Fruit fly (Drosophila melanogaster) whole organism, wandering third instar larva: ENCODE measurements around the gene Ahcy.

ENCODE experiments used
- Abd-B ChIP-seq: fragments of >200 bp; optimal IDR thresholded peaks from 2 replicates; lab custom pipeline; 2017; ENCODE audit warnings: missing biosample characterization, missing genetic modification characterization
- CG9705 ChIP-seq: fragments of 200-800 bp; sonication (Bioruptor generic); optimal IDR thresholded peaks from 2 replicates; lab custom pipeline; 2018; ENCODE audit warnings: missing biosample characterization, mild to moderate bottlenecking, missing genetic modification characterization
- CrebA ChIP-seq: fragments of 200-800 bp; sonication (Bioruptor generic); optimal IDR thresholded peaks from 2 replicates; lab custom pipeline; 2016; ENCODE audit warnings: missing biosample characterization, mild to moderate bottlenecking, missing genetic modification characterization, borderline replicate concordance
- Dfd ChIP-seq: fragments of >200 bp; optimal IDR thresholded peaks from 2 replicates; lab custom pipeline; 2017; ENCODE audit warnings: missing biosample characterization, missing genetic modification characterization
- Sp1 ChIP-seq: fragments of 200-800 bp; sonication (Bioruptor generic); optimal IDR thresholded peaks from 3 replicates; lab custom pipeline; 2019; ENCODE audit warnings: missing biosample characterization, mild to moderate bottlenecking, missing genetic modification characterization, moderate library complexity
- Vsx2 ChIP-seq: fragments of 200-300, 225-300 bp; sonication (Bioruptor generic); optimal IDR thresholded peaks from 2 replicates; lab custom pipeline; 2018; ENCODE audit warnings: missing biosample characterization, missing genetic modification characterization; ENCODE audit not compliant: partially characterized antibody
- brk ChIP-seq: fragments of 200-800 bp; sonication (Bioruptor generic); optimal IDR thresholded peaks from 2 replicates; lab custom pipeline; 2016; ENCODE audit warnings: missing biosample characterization, mild to moderate bottlenecking, missing genetic modification characterization
- dmrt93B ChIP-seq: fragments of 200-800 bp; sonication (Bioruptor generic); optimal IDR thresholded peaks from 2 replicates; lab custom pipeline; 2018; ENCODE audit warnings: missing biosample characterization, mild to moderate bottlenecking, missing genetic modification characterization
- dsf ChIP-seq: sonication (Bioruptor generic); optimal IDR thresholded peaks from 2 replicates; lab custom pipeline; 2016; ENCODE audit warnings: missing biosample characterization, missing genetic modification characterization, borderline replicate concordance
- ey ChIP-seq: fragments of 200-800 bp; sonication (Bioruptor generic); optimal IDR thresholded peaks from 2 replicates; lab custom pipeline; 2016; ENCODE audit warnings: missing biosample characterization, missing genetic modification characterization
- foxo ChIP-seq, 2 experiments: fragments of 200-800 bp; sonication (Bioruptor generic); optimal IDR thresholded peaks; 2 replicates in 1 of 2; 3 replicates in 1 of 2; lab custom pipeline; 2016 to 2017; ENCODE audit warnings: missing biosample characterization in 2 of 2, missing genetic modification characterization in 2 of 2
- pan ChIP-seq: fragments of >200 bp; optimal IDR thresholded peaks from 2 replicates; lab custom pipeline; 2017
- psq ChIP-seq: fragments of 200-800 bp; sonication (Bioruptor generic); optimal IDR thresholded peaks from 3 replicates; lab custom pipeline; 2017; ENCODE audit warnings: missing biosample characterization, mild to moderate bottlenecking, missing genetic modification characterization, moderate library complexity
- usp ChIP-seq: fragments of >200 bp; optimal IDR thresholded peaks from 2 replicates; lab custom pipeline; 2017; ENCODE audit warnings: missing biosample characterization, missing genetic modification characterization

dm6 chrX:15449490-15450326 is at the start of gene Ahcy, which contains the start of gene Scamp:
- TF ChIP-seq dsf (no peak), pan (no peak), Sp1 (GFP tag; lab: Kevin White, UChicago) (peak; percentile 8), Vsx2 (GFP tag; lab: Kevin White, UChicago) (no peak), foxo (GFP tag; optimal IDR thresholded peaks at IDR 0.05; lab: Kevin White, UChicago) (peak in 1 of 2 experiments; percentile 35), Abd-B (GFP tag; lab: Kevin White, UChicago) (no peak), CrebA (no peak), psq (GFP tag; lab: Kevin White, UChicago) (peak; percentile 18), dmrt93B (GFP tag; lab: Kevin White, UChicago) (no peak), ey (GFP tag; lab: Kevin White, UChicago) (peak; percentile 29), Dfd (GFP tag; lab: Kevin White, UChicago) (no peak), CG9705 (GFP tag; lab: Kevin White, UChicago) (no peak), usp (GFP tag; lab: Kevin White, UChicago) (no peak), brk (GFP tag; lab: Kevin White, UChicago) (no peak)
